Fruit fly (Drosophila melanogaster) whole organism, embryonic: ENCODE measurements around the gene CG14511.

Experiments
- B-H2 ChIP-seq: fragments of 200-800 bp; sonication (Bioruptor generic); optimal IDR thresholded peaks from 2 replicates; lab custom pipeline; 2018; ENCODE audit warnings: missing biosample characterization, mild to moderate bottlenecking, missing genetic modification characterization
- C15 ChIP-seq: fragments of 200-800 bp; sonication (Bioruptor generic); IDR thresholded peaks from 3 replicates; pipeline ENCODE4 v1.3.6; 2022; ENCODE audit warnings: missing biosample characterization, missing genetic modification characterization
- CG11504 ChIP-seq: fragments of 200-800 bp; sonication (Bioruptor generic); optimal IDR thresholded peaks from 3 replicates; lab custom pipeline; 2019; ENCODE audit warnings: missing biosample characterization, mild to moderate bottlenecking, missing genetic modification characterization, moderate library complexity
- CG11695 ChIP-seq: fragments of 200-800 bp; sonication (Bioruptor generic); IDR thresholded peaks from 3 replicates; pipeline ENCODE4 v1.3.6; 2022; ENCODE audit warnings: missing biosample characterization, missing genetic modification characterization
- CG12219 ChIP-seq: fragments of 200-800 bp; sonication (Bioruptor generic); optimal IDR thresholded peaks from 3 replicates; lab custom pipeline; 2018; ENCODE audit warnings: missing biosample characterization, mild to moderate bottlenecking, missing genetic modification characterization
- CG15073 ChIP-seq: fragments of 200-800 bp; sonication (Bioruptor generic); optimal IDR thresholded peaks from 2 replicates; lab custom pipeline; 2016; ENCODE audit warnings: missing biosample characterization, missing genetic modification characterization
- CG17359 ChIP-seq: fragments of 200-800 bp; sonication (Bioruptor generic); optimal IDR thresholded peaks from 3 replicates; lab custom pipeline; 2018; ENCODE audit warnings: missing biosample characterization, mild to moderate bottlenecking, missing genetic modification characterization, moderate library complexity
- CG17612 ChIP-seq: fragments of 200-800 bp; sonication (Bioruptor generic); IDR thresholded peaks from 2 replicates; pipeline ENCODE4 v1.3.6; 2022; ENCODE audit warnings: missing biosample characterization, missing genetic modification characterization
- CG17912 ChIP-seq: fragments of 200-800 bp; sonication (Bioruptor generic); optimal IDR thresholded peaks from 2 replicates; lab custom pipeline; 2018; ENCODE audit warnings: missing biosample characterization, mild to moderate bottlenecking, missing genetic modification characterization
- CG18619 ChIP-seq: fragments of 200-800 bp; sonication (Bioruptor generic); optimal IDR thresholded peaks from 3 replicates; lab custom pipeline; 2017; ENCODE audit warnings: missing biosample characterization, mild to moderate bottlenecking, missing genetic modification characterization
- CG5953 ChIP-seq: fragments of 200-800 bp; sonication (Bioruptor generic); IDR thresholded peaks from 2 replicates; pipeline ENCODE4 v1.3.6; 2022; ENCODE audit warnings: missing biosample characterization, missing genetic modification characterization
- CG6765 ChIP-seq: fragments of 200-800 bp; sonication (Bioruptor generic); optimal IDR thresholded peaks from 3 replicates; lab custom pipeline; 2017; ENCODE audit warnings: missing biosample characterization, mild to moderate bottlenecking, missing genetic modification characterization
- CG7839 ChIP-seq: fragments of 200-800 bp; sonication (Bioruptor generic); optimal IDR thresholded peaks from 3 replicates; lab custom pipeline; 2018; ENCODE audit warnings: missing biosample characterization, mild to moderate bottlenecking, missing genetic modification characterization, moderate library complexity
- CG7987 ChIP-seq: fragments of 200-800 bp; sonication (Bioruptor generic); optimal IDR thresholded peaks from 2 replicates; lab custom pipeline; 2018; ENCODE audit warnings: missing biosample characterization, mild to moderate bottlenecking, missing genetic modification characterization, moderate library complexity
- CG8359 ChIP-seq: fragments of 200-800 bp; sonication (Bioruptor generic); optimal IDR thresholded peaks from 2 replicates; lab custom pipeline; 2017; ENCODE audit warnings: missing biosample characterization, mild to moderate bottlenecking, missing genetic modification characterization, borderline replicate concordance
- CG9932 ChIP-seq: fragments of 200-800 bp; sonication (Bioruptor generic); IDR thresholded peaks from 2 replicates; pipeline ENCODE4 v1.3.6; 2022; ENCODE audit warnings: missing biosample characterization, missing genetic modification characterization
- D ChIP-seq, 2 experiments: fragments of 200-800 bp in 1 of 2; fragments of >200 bp in 1 of 2; sonication (Bioruptor generic) in 1 of 2; optimal IDR thresholded peaks; 2 replicates in 1 of 2; 3 replicates in 1 of 2; lab custom pipeline; 2017; ENCODE audit warnings: mild to moderate bottlenecking in 1 of 2, missing biosample characterization in 1 of 2, missing genetic modification characterization in 1 of 2, missing genetic modification reagents in 1 of 2
- Dek ChIP-seq: fragments of 200-800 bp; sonication (Bioruptor generic); optimal IDR thresholded peaks from 3 replicates; lab custom pipeline; 2019; ENCODE audit warnings: missing biosample characterization, mild to moderate bottlenecking, missing genetic modification characterization, moderate library complexity
- Dip2 ChIP-seq: fragments of 200-800 bp; sonication (Bioruptor generic); IDR thresholded peaks from 2 replicates; pipeline ENCODE4 v1.3.6; 2022; ENCODE audit warnings: missing biosample characterization, missing genetic modification characterization
- Ets65A ChIP-seq: fragments of 200-800 bp; sonication (Bioruptor generic); peaks from one replicate; lab custom pipeline; 2016; ENCODE audit warnings: missing biosample characterization, missing genetic modification characterization
- Fer2 ChIP-seq: fragments of 200-800 bp; sonication (Bioruptor generic); optimal IDR thresholded peaks from 2 replicates; lab custom pipeline; 2018; ENCODE audit warnings: missing biosample characterization, mild to moderate bottlenecking, missing genetic modification characterization, moderate library complexity
- Gug ChIP-seq: fragments of 200-800 bp; sonication (Bioruptor generic); IDR thresholded peaks from 4 replicates; pipeline ENCODE4 v1.3.6; 2022; ENCODE audit warnings: missing biosample characterization, missing genetic modification characterization
- Hr78 ChIP-seq, 2 experiments: fragments of 200-800 bp in 1 of 2; fragments of >200 bp in 1 of 2; sonication (Bioruptor generic) in 1 of 2; optimal IDR thresholded peaks; 2 replicates each; lab custom pipeline; 2017 to 2019; ENCODE audit warnings: missing biosample characterization in 2 of 2, missing genetic modification characterization in 2 of 2, mild to moderate bottlenecking in 1 of 2, moderate library complexity in 1 of 2
- PHDP ChIP-seq: fragments of 200-800 bp; sonication (Bioruptor generic); optimal IDR thresholded peaks from 3 replicates; lab custom pipeline; 2018; ENCODE audit warnings: missing biosample characterization, mild to moderate bottlenecking, missing genetic modification characterization, moderate library complexity
- Pdp1 ChIP-seq, 2 experiments: fragments of 200-800 bp; sonication (Bioruptor generic); optimal IDR thresholded peaks; 3 replicates each; lab custom pipeline; 2016; ENCODE audit warnings: missing biosample characterization in 2 of 2, missing genetic modification characterization in 2 of 2, mild to moderate bottlenecking in 1 of 2, moderate library complexity in 1 of 2
- Side ChIP-seq: fragments of 200-800 bp; sonication (Bioruptor generic); optimal IDR thresholded peaks from 2 replicates; lab custom pipeline; 2016; ENCODE audit warnings: missing biosample characterization, missing genetic modification characterization
- Vsx1 ChIP-seq: fragments of 200-800 bp; sonication (Bioruptor generic); optimal IDR thresholded peaks from 2 replicates; lab custom pipeline; 2017; ENCODE audit warnings: missing biosample characterization, mild to moderate bottlenecking, missing genetic modification characterization, missing genetic modification reagents
- ab ChIP-seq: fragments of 200-800 bp; sonication (Bioruptor generic); optimal IDR thresholded peaks from 2 replicates; lab custom pipeline; 2016; ENCODE audit warnings: missing biosample characterization, missing genetic modification characterization
- ash1 ChIP-seq: fragments of 200-800 bp; sonication (Bioruptor generic); optimal IDR thresholded peaks from 2 replicates; lab custom pipeline; 2018; ENCODE audit warnings: missing biosample characterization, mild to moderate bottlenecking, missing genetic modification characterization
- btn ChIP-seq: fragments of 200-800 bp; sonication (Bioruptor generic); optimal IDR thresholded peaks from 2 replicates; lab custom pipeline; 2016; ENCODE audit warnings: missing biosample characterization, missing genetic modification characterization
- fd102C ChIP-seq: fragments of 200-800 bp; sonication (Bioruptor generic); optimal IDR thresholded peaks from 2 replicates; lab custom pipeline; 2018; ENCODE audit warnings: missing biosample characterization, mild to moderate bottlenecking, missing genetic modification characterization, moderate library complexity
- gsb ChIP-seq: fragments of 200-800 bp; sonication (Bioruptor generic); IDR thresholded peaks from 2 replicates; pipeline ENCODE4 v1.3.6; 2022; ENCODE audit warnings: missing biosample characterization, missing genetic modification characterization
- hkb ChIP-seq, 2 experiments: fragments of 200-800 bp in 1 of 2; fragments of >200 bp in 1 of 2; sonication (Bioruptor generic) in 1 of 2; IDR thresholded peaks in 1 of 2; optimal IDR thresholded peaks in 1 of 2; 2 replicates each; pipeline versions ENCODE4 v1.3.6 to Lab custom; 2017 to 2022; ENCODE audit warnings: missing biosample characterization in 1 of 2, missing genetic modification characterization in 1 of 2
- ind ChIP-seq: fragments of 200-800 bp; sonication (Bioruptor generic); optimal IDR thresholded peaks from 3 replicates; lab custom pipeline; 2016; ENCODE audit warnings: missing biosample characterization, missing genetic modification characterization
- inv ChIP-seq: fragments of 200-800 bp; sonication (Bioruptor generic); IDR thresholded peaks from 2 replicates; pipeline ENCODE4 v1.3.6; 2022; ENCODE audit warnings: missing biosample characterization, missing genetic modification characterization; ENCODE audit not compliant: partially characterized antibody
- ken ChIP-seq: fragments of 200-800 bp; sonication (Bioruptor generic); IDR thresholded peaks from 3 replicates; pipeline ENCODE4 v1.3.6; 2022; ENCODE audit warnings: missing biosample characterization, missing genetic modification characterization
- lab ChIP-seq: fragments of 200-800 bp; sonication (Bioruptor generic); optimal IDR thresholded peaks from 3 replicates; lab custom pipeline; 2017; ENCODE audit warnings: missing biosample characterization, missing genetic modification characterization, mild to moderate bottlenecking, moderate library complexity, missing genetic modification reagents
- lov ChIP-seq, 2 experiments: fragments of 200-800 bp in 1 of 2; fragments of >200 bp in 1 of 2; sonication (Bioruptor generic) in 1 of 2; IDR thresholded peaks in 1 of 2; optimal IDR thresholded peaks in 1 of 2; 2 replicates in 1 of 2; 3 replicates in 1 of 2; pipeline versions ENCODE4 v1.3.6 to Lab custom; 2017 to 2022; ENCODE audit warnings: missing biosample characterization in 1 of 2, missing genetic modification characterization in 1 of 2
- nau ChIP-seq: fragments of 200-800 bp; sonication (Bioruptor generic); optimal IDR thresholded peaks from 3 replicates; lab custom pipeline; 2017; ENCODE audit warnings: missing biosample characterization, mild to moderate bottlenecking, missing genetic modification characterization, missing genetic modification reagents
- nerfin-1 ChIP-seq: fragments of 200-800 bp; sonication (Bioruptor generic); optimal IDR thresholded peaks from 3 replicates; lab custom pipeline; 2019; ENCODE audit warnings: missing biosample characterization, mild to moderate bottlenecking, missing genetic modification characterization, moderate library complexity
- pfk ChIP-seq: fragments of 200-800 bp; sonication (Bioruptor generic); optimal IDR thresholded peaks from 2 replicates; lab custom pipeline; 2018; ENCODE audit warnings: missing biosample characterization, mild to moderate bottlenecking, missing genetic modification characterization, moderate library complexity
- so ChIP-seq: fragments of 200-800 bp; sonication (Bioruptor generic); IDR thresholded peaks from 3 replicates; pipeline ENCODE4 v1.3.6; 2022; ENCODE audit warnings: missing biosample characterization, missing genetic modification characterization
- stwl ChIP-seq: fragments of 200-800 bp; sonication (Bioruptor generic); optimal IDR thresholded peaks from 3 replicates; lab custom pipeline; 2018; ENCODE audit warnings: missing biosample characterization, mild to moderate bottlenecking, missing genetic modification characterization, moderate library complexity
- twi ChIP-seq: fragments of 200-800 bp; optimal IDR thresholded peaks from 2 replicates; lab custom pipeline; 2019; ENCODE audit warnings: missing biosample characterization, mild to moderate bottlenecking, missing genetic modification characterization, moderate library complexity
- unpg ChIP-seq: fragments of 200-800 bp; sonication (Bioruptor generic); optimal IDR thresholded peaks from 3 replicates; lab custom pipeline; 2018; ENCODE audit warnings: missing biosample characterization, mild to moderate bottlenecking, missing genetic modification characterization, moderate library complexity
- z ChIP-seq: fragments of 200-800 bp; sonication (Bioruptor generic); IDR thresholded peaks from 3 replicates; pipeline ENCODE4 v1.3.6; 2022; ENCODE audit warnings: missing biosample characterization, missing genetic modification characterization

The CG14511 gene

DNA sequence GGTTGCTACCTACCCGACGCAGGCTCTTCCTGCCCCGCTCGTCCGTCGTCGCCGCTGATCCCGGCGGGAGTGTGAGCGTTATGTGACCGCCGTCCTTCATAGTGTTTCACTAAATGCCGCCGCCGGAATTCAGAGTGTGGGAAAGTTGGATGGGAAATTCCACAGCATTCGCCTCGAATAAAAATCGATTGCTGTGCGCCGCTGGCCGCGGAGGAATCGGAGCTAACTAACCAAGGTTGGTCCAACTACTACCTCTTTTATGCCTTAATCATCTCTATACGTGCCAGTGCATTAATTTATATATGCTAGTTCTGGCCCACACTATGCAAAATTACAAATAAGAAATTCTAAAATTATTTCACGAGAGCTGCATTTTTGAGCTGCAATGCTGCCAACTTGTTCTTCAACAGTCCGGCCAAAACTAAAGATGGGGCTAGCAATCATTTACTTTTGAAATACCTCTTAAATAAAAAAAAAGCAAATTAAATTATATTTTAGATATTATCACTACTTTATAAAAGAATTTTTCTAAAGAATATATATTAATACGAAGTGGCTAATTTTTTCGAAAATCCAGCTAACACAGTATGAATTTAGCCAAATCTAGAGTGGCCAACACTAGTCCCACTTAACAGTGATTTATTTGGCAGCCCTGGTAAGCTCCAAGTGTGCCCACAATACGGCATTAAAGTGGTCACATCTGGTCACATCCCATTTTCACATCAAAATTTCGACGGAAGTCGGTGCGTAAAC is 34.1 kb downstream of the CG14511 start, which contains the start of the genes alpha-Man-Ib and Pdhb (continued):
- TF ChIP-seq lov (optimal IDR thresholded peaks at IDR 0.05; lab: Kevin White, UChicago): no peak
- TF ChIP-seq lov (GFP tag; IDR thresholded peaks at IDR 0.05; lab: Robert Waterston, UW): peak; percentile 77; the same call in 1 of the 3 replicates
- TF ChIP-seq nerfin-1 (tag; lab: Kevin White, UChicago): peak; percentile 84
- peak; percentile 63 for TF ChIP-seq stwl
- TF ChIP-seq CG11504: no peak
- peak; percentile 66 for TF ChIP-seq Fer2
- TF ChIP-seq Hr78 (GFP tag; optimal IDR thresholded peaks at IDR 0.05; lab: Kevin White, UChicago): peak in 1 of 2 experiments; percentile 13
- TF ChIP-seq B-H2: peak; percentile 82
- no peak for TF ChIP-seq CG8359 (GFP tag; lab: Kevin White, UChicago)
- TF ChIP-seq z (GFP tag; lab: Robert Waterston, UW): no peak
- peak; percentile 91 for TF ChIP-seq Ets65A (GFP tag; lab: Kevin White, UChicago)
- no peak for TF ChIP-seq Dip2 (GFP tag; lab: Robert Waterston, UW)
- no peak for TF ChIP-seq gsb (GFP tag; lab: Robert Waterston, UW)
- peak; percentile 73 for TF ChIP-seq twi (tag; lab: Kevin White, UChicago)
- TF ChIP-seq CG17912 (GFP tag; lab: Kevin White, UChicago): peak; percentile 54
- TF ChIP-seq CG11695 (GFP tag; lab: Robert Waterston, UW): peak; percentile 57; the same call in 1 of the 3 replicates
- no peak for TF ChIP-seq ab (GFP tag; lab: Kevin White, UChicago)
- peak; percentile 71 for TF ChIP-seq CG18619 (GFP tag; lab: Kevin White, UChicago)
- peak; percentile 84; the same call in 3 of the 4 replicates for TF ChIP-seq Gug (GFP tag; lab: Robert Waterston, UW)
- no peak for TF ChIP-seq ash1
- no peak for TF ChIP-seq Side (GFP tag; lab: Kevin White, UChicago)
- TF ChIP-seq hkb (optimal IDR thresholded peaks at IDR 0.05; lab: Kevin White, UChicago): peak; percentile 75
- peak; percentile 69 for TF ChIP-seq hkb (GFP tag; IDR thresholded peaks at IDR 0.05; lab: Robert Waterston, UW)
- peak; percentile 6 for TF ChIP-seq CG12219 (GFP tag; lab: Kevin White, UChicago)
- no peak for TF ChIP-seq nau (GFP tag; lab: Kevin White, UChicago)
- TF ChIP-seq CG5953 (GFP tag; lab: Robert Waterston, UW): 0 out of 2 replicates have a peak, but pooled peaks have one; percentile 5
- TF ChIP-seq C15 (GFP tag; lab: Robert Waterston, UW): no peak
- TF ChIP-seq Dek: peak; percentile 88
- peak; percentile 17 for TF ChIP-seq CG7987 (GFP tag; lab: Kevin White, UChicago)
- TF ChIP-seq Pdp1 (GFP tag; optimal IDR thresholded peaks at IDR 0.05; lab: Kevin White, UChicago): peak in 1 of 2 experiments; percentile 55
- TF ChIP-seq PHDP (tag; lab: Kevin White, UChicago): peak; percentile 72
- TF ChIP-seq D (optimal IDR thresholded peaks at IDR 0.05; lab: Kevin White, UChicago): no peak
- TF ChIP-seq D (GFP tag; optimal IDR thresholded peaks at IDR 0.05; lab: Kevin White, UChicago): peak; percentile 66
- TF ChIP-seq CG7839 (tag; lab: Kevin White, UChicago): no peak
- TF ChIP-seq CG17612: no peak
- TF ChIP-seq inv (GFP tag; lab: Robert Waterston, UW): no peak; the same call in 1 of the 2 replicates
- TF ChIP-seq CG15073 (GFP tag; lab: Kevin White, UChicago): peak; percentile 29
- TF ChIP-seq CG6765: peak; percentile 24
- peak; percentile 82 for TF ChIP-seq lab (GFP tag; lab: Kevin White, UChicago)
- peak; percentile 93 for TF ChIP-seq CG9932
- TF ChIP-seq Vsx1 (GFP tag; lab: Kevin White, UChicago): no peak
- peak; percentile 49; the same call in 1 of the 3 replicates for TF ChIP-seq so (GFP tag; lab: Robert Waterston, UW)
- peak; percentile 71 for TF ChIP-seq CG17359 (tag; lab: Kevin White, UChicago)
- TF ChIP-seq btn (GFP tag; lab: Kevin White, UChicago): no peak
- TF ChIP-seq ind (GFP tag; lab: Kevin White, UChicago): peak; percentile 83
- TF ChIP-seq ken (GFP tag; lab: Robert Waterston, UW): peak; percentile 77
- peak; percentile 76 for TF ChIP-seq unpg (GFP tag; lab: Kevin White, UChicago)
- TF ChIP-seq pfk (GFP tag; lab: Kevin White, UChicago): peak; percentile 11
- TF ChIP-seq fd102C: no peak
